Fruit fly (Drosophila melanogaster): ENCODE measurements around the gene Pfdn1.

Pfdn1 gene

dm6 chr2L:6084694-6085093 lies 15.8 kb downstream of the Pfdn1 start:
- no peak for TF ChIP-seq Dll (optimal IDR thresholded peaks at IDR 0.05)
- TF ChIP-seq usp (GFP tag; optimal IDR thresholded peaks at IDR 0.05), result no peak
- TF ChIP-seq CG8478 (optimal IDR thresholded peaks at IDR 0.05), result no peak
- no peak for TF ChIP-seq EcR (GFP tag; optimal IDR thresholded peaks at IDR 0.05)
- TF ChIP-seq psq (optimal IDR thresholded peaks at IDR 0.05), result no peak
- TF ChIP-seq pan (optimal IDR thresholded peaks at IDR 0.05), result no peak

- TF ChIP-seq usp (GFP tag; optimal IDR thresholded peaks at IDR 0.05) (no peak), CG8478 (optimal IDR thresholded peaks at IDR 0.05) (no peak), EcR (GFP tag; optimal IDR thresholded peaks at IDR 0.05) (no peak)
These were observed 16.9 kb downstream of the Pfdn1 start for dm6 chr2L:6085733-6086317.

DNA sequence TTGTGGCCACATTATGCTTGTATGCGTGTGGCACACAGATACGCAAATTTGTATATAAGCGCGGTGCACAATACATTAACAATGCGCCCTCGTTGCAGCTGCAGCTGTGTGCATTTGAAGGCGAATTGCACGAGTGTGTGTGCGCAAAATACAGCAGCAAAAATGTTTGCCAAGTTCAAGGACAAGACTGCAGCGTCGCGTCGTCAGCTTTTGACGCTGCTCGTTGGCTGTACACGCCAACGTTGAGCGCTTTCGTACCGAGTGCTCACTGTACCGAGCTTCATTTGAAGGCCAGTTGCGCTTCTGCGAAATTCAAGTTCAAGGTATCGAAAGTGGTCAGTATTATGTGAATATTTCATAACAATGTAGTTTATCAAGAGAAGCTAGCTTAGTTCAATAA lies 17.9 kb downstream of the Pfdn1 start:
- no peak for TF ChIP-seq EcR (GFP tag; optimal IDR thresholded peaks at IDR 0.05)
- TF ChIP-seq Dll (optimal IDR thresholded peaks at IDR 0.05), result no peak
- TF ChIP-seq usp (GFP tag; optimal IDR thresholded peaks at IDR 0.05), result no peak

- TF ChIP-seq EcR (GFP tag; optimal IDR thresholded peaks at IDR 0.05), result peak in 1 of 2 experiments; percentile 55
- no peak for TF ChIP-seq CG8478 (optimal IDR thresholded peaks at IDR 0.05)
These were observed 18.8 kb downstream of the Pfdn1 start for dm6 chr2L:6087685-6088084.

DNA sequence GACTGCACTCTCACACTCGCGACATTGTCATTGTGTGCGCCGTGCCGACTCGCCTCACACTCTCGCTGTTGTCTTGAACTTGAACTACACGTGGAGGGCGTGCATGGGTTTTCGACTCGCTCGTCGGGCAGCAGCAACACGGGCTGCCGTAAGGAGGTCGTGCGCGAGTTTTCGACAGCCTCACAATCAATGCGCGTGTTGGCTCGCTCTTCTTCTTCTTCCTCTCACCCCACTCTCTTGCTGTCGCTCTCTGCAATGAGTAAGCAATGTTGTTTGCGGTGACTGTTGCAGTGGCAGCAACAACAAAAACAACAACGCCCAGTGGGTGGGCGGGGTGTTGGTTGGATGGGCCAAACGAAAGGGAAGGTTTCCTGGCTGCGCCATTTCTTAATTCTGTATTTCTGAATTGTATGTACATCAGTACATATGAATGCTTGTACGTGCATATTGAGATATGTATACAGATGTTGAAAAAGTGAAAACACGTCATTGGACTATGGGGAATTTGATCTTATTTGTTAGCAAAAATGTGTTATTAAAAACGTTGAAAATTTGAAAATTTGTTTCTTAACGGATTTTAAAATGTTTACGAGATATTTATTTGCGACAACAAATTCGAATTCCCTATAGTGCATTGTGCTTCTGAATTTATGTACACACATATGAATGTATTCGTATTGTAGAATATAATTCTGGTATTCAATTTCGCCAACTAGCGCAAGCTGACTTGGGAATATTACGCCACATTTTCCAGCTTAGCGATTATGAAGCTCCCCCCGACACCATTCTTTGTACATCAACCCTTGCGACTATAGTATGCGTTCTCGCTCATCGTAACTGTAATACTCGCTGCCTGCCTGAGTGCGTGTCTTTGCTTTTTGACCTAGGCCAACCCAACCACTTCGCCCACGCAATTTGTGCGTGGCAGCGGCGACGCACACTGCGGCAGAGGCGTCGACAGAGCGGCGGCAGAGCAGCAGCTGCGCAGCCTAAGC lies 19.8 kb downstream of the Pfdn1 start:
- TF ChIP-seq Dll (optimal IDR thresholded peaks at IDR 0.05) (peak; percentile 90), usp (GFP tag; optimal IDR thresholded peaks at IDR 0.05) (no peak), psq (optimal IDR thresholded peaks at IDR 0.05) (no peak), EcR (GFP tag; optimal IDR thresholded peaks at IDR 0.05) (peak; percentile 92 to 97)

DNA sequence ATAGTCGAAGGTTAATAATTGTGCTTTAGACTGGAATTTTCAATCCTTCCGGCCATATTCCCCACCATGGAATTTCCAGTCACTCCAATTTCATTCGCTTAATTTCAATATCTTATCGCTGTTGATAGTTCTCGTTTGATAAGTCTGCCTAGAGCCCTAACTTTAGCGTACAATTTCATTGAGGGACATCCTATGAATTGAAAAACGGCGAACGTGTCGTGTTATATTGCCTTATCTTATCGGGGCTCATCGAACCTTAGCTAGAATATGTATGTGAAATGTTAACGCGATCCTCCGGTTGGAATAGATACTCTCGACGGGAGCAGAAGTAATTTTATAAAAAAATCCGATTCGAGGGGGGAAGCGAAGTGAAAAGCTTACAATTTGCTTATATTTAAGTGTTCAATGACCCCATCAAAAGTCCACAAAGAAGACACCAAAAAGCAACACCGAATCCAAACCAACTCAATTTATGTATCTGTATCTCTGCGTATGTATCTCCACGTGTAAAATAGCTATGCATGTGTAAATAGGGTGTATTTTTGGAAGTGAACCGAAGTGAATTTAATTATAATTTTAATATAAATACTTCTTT lies 20.8 kb downstream of the Pfdn1 start:
- no peak for TF ChIP-seq usp (GFP tag; optimal IDR thresholded peaks at IDR 0.05)
- no peak for TF ChIP-seq Dll (optimal IDR thresholded peaks at IDR 0.05)
- TF ChIP-seq CG8478 (optimal IDR thresholded peaks at IDR 0.05), result no peak
- TF ChIP-seq psq (optimal IDR thresholded peaks at IDR 0.05), result no peak
- TF ChIP-seq EcR (GFP tag; optimal IDR thresholded peaks at IDR 0.05), result no peak
- TF ChIP-seq pan (optimal IDR thresholded peaks at IDR 0.05), result no peak

DNA sequence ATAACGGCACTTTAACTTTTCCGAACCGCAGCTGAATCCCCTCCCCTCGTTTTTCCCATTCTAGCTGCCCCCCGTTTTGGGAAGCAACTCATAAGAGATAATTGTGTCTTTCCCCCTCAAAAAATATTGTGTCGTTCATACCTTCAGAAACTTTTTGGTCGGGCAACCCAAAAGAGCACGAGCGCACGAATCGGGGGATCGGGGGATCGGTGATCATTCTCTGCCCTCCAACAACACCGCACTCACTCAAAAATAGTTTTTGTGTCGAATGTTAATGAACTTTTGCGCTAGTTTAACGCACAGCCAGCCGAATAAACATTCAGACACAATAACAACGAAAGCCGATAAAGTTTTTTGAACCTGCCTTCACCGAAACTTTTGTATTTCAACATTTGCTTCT lies 21.5 kb downstream of the Pfdn1 start:
- TF ChIP-seq Dll (optimal IDR thresholded peaks at IDR 0.05) (no peak), usp (GFP tag; optimal IDR thresholded peaks at IDR 0.05) (no peak), EcR (GFP tag; optimal IDR thresholded peaks at IDR 0.05) (no peak), psq (optimal IDR thresholded peaks at IDR 0.05) (no peak), pan (optimal IDR thresholded peaks at IDR 0.05) (no peak), CG8478 (optimal IDR thresholded peaks at IDR 0.05) (no peak)

DNA sequence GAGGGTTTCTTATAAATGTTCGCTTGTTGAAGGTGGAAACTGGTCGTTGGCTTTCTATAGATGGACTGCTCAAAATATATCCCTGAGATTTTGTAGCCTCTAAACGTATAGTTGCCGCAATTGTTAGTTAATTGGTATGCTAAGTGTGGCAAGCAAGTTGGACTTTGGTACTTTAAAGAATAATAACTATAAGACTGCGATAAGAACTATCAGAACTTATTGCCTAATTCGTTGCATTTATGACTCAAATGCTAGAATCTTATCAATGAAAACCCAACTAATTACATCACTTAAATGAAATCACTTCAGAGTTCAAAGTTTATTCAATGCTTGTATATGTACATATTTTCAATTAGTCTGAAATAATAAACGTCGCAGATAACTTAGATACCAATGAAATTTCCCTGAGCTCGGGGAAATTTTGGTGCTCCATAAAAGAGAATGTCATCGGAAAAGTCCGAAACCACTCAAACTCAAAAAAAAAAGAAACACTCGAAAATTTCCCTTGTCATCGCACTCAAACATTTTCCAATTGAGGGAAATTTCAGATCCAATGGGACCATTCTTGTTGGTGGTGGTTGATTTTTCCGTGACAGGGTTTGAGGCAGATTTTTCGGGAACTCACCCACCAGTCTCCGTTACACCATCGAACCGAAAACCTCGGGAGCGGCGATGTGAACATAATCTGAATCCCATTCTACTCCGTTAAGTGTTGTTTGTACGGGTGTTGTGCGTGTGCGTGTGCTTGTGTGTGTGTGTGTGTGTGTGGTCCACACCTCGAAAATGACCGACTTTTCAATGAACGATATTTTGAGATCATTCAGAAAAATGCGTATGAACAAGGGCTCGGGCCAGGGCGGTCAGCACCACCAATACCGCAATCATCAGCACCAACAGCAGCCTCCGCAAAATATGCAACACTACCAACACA lies 22.2 kb downstream of the Pfdn1 start, which contains the start of gene CG45075:
Gene CG45075, plus strand, starts transcription at position 627 of the 931 bp plus-strand sequence.
- TF ChIP-seq psq (optimal IDR thresholded peaks at IDR 0.05), result no peak
- no peak for TF ChIP-seq EcR (GFP tag; optimal IDR thresholded peaks at IDR 0.05)
- TF ChIP-seq CG8478 (optimal IDR thresholded peaks at IDR 0.05), result no peak
- TF ChIP-seq Dll (optimal IDR thresholded peaks at IDR 0.05), result no peak
- no peak for TF ChIP-seq usp (GFP tag; optimal IDR thresholded peaks at IDR 0.05)
- no peak for TF ChIP-seq pan (optimal IDR thresholded peaks at IDR 0.05)

DNA sequence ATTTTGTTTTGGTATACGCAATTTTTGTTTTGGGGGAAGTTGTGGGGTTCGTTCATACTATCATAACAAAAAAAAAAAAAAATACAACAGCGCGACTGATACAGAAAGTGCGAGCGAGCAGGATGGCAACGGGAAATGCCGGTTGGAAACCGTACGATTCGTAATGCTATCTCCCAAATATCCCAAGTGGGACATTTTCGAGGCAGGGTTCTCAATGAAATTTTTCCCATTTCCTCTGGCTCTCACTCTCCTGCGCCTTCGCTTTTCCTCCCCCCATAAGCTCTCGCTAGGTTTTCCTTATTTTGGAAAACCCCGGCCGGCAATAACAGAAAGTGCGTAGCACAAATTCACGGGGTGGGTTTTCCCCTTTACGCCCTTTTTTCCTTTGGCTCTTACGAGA lies 23.4 kb downstream of the Pfdn1 start:
- no peak for TF ChIP-seq psq (optimal IDR thresholded peaks at IDR 0.05)
- TF ChIP-seq usp (GFP tag; optimal IDR thresholded peaks at IDR 0.05), result no peak
- TF ChIP-seq CG8478 (optimal IDR thresholded peaks at IDR 0.05), result no peak
- no peak for TF ChIP-seq Dll (optimal IDR thresholded peaks at IDR 0.05)
- no peak for TF ChIP-seq EcR (GFP tag; optimal IDR thresholded peaks at IDR 0.05)
- TF ChIP-seq pan (optimal IDR thresholded peaks at IDR 0.05), result no peak

DNA sequence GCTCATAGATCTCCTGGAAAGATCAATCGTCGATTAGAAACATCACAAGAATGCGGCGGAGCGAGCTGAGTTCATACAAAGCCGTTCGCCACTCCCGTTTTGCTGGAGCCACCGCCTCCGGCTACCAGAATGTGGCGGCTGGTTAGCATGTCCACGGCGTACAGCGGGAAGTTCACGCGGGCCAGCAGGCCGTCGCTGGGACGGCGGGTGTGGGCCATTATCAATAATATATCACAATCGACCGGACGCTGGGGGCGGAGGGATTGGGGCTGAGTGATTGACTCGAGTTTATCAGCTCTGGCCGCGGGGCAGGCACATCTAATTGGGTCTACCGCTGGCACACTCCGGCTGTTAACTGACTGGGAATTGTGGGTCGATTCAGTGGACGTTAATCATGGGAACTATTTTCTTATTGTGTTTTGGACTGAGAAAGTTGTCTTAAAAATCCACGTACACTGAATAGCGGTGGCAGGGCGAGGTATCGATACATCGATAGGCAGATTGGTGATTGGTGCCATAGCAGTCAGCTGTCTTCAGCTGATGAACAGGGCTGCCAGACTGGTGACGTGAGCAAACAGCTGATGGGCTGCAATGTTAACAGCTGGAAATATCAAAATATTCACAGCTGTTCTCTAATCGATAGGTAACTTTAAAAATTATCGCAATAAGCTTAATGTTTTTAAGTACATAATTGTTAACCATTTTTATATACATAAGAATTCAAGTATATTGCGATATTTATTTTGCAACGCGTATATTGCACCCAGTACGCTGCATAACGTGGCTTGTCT lies 29.8 kb downstream of the Pfdn1 start, which contains the start of gene CG9175:
Gene CG9175, minus strand, starts transcription at position 488 of the 791 bp plus-strand sequence.
- TF ChIP-seq usp (GFP tag; optimal IDR thresholded peaks at IDR 0.05) (no peak), psq (optimal IDR thresholded peaks at IDR 0.05) (no peak), Dll (optimal IDR thresholded peaks at IDR 0.05) (no peak), pan (optimal IDR thresholded peaks at IDR 0.05) (no peak), CG8478 (optimal IDR thresholded peaks at IDR 0.05) (no peak), EcR (GFP tag; optimal IDR thresholded peaks at IDR 0.05) (no peak)

DNA sequence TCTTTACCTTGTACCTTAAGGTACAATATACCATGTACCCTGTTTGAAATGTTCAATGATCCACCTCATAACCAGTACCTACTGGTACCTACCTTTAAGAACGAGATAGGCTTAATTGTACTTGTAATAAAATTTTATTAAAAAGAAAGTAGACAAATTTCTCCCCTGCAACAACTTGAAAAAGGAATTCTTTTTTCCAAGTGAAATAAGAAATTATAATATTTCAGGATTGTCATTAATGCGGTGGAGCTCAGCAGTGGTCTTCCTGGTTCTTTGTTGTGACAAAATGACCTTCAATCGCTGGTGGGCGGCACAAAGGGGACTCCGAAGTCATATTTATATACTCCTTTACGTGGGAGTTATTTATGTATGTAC lies 30.4 kb downstream of the Pfdn1 start:
- TF ChIP-seq pan (optimal IDR thresholded peaks at IDR 0.05) (no peak), psq (optimal IDR thresholded peaks at IDR 0.05) (no peak), usp (GFP tag; optimal IDR thresholded peaks at IDR 0.05) (no peak), Dll (optimal IDR thresholded peaks at IDR 0.05) (no peak), CG8478 (optimal IDR thresholded peaks at IDR 0.05) (no peak), EcR (GFP tag; optimal IDR thresholded peaks at IDR 0.05) (no peak)
